Fruit fly (Drosophila melanogaster): ENCODE results near the gene Qsox4.

dm6 chr3R:23702461-23702860 lies at the start of gene Qsox4:
- TF ChIP-seq OdsH (GFP tag; optimal IDR thresholded peaks at IDR 0.05): no peak
- no peak for TF ChIP-seq tai (GFP tag; optimal IDR thresholded peaks at IDR 0.05)
- TF ChIP-seq lola (GFP tag; optimal IDR thresholded peaks at IDR 0.05): no peak
- TF ChIP-seq pan (optimal IDR thresholded peaks at IDR 0.05): no peak
- no peak for TF ChIP-seq usp (GFP tag; optimal IDR thresholded peaks at IDR 0.05)
- no peak for TF ChIP-seq psq (GFP tag; optimal IDR thresholded peaks at IDR 0.05)
- no peak for TF ChIP-seq brk (GFP tag; optimal IDR thresholded peaks at IDR 0.05)
- TF ChIP-seq Myc (optimal IDR thresholded peaks at IDR 0.05): no peak
- TF ChIP-seq Rel (GFP tag; optimal IDR thresholded peaks at IDR 0.05): no peak
- TF ChIP-seq Rel (tag; optimal IDR thresholded peaks at IDR 0.05): no peak
